Fruit fly (Drosophila melanogaster) whole organism, embryonic: Measurements from ENCODE around the gene Vps37B.

Experiments
- CG12219 ChIP-seq: fragments of 200-800 bp; sonication (Bioruptor generic); optimal IDR thresholded peaks from 3 replicates; lab custom pipeline; 2018; ENCODE audit warnings: missing biosample characterization, mild to moderate bottlenecking, missing genetic modification characterization
- ci ChIP-seq: fragments of 200-800 bp; sonication (Bioruptor generic); IDR thresholded peaks from 3 replicates; pipeline ENCODE4 v1.3.6; 2022; ENCODE audit warnings: missing biosample characterization, missing genetic modification characterization
- fd3F ChIP-seq: fragments of 200-800 bp; sonication (Bioruptor generic); optimal IDR thresholded peaks from 2 replicates; lab custom pipeline; 2018; ENCODE audit warnings: missing biosample characterization, mild to moderate bottlenecking, missing genetic modification characterization, moderate library complexity
- pum ChIP-seq: fragments of 200-800 bp; sonication (Bioruptor generic); optimal IDR thresholded peaks from 2 replicates; lab custom pipeline; 2016; ENCODE audit warnings: missing biosample characterization, missing genetic modification characterization
- ranshi ChIP-seq: fragments of 200-800 bp; sonication (Bioruptor generic); IDR thresholded peaks from 2 replicates; pipeline ENCODE4 v1.3.6; 2022; ENCODE audit warnings: missing biosample characterization, missing genetic modification characterization

DNA sequence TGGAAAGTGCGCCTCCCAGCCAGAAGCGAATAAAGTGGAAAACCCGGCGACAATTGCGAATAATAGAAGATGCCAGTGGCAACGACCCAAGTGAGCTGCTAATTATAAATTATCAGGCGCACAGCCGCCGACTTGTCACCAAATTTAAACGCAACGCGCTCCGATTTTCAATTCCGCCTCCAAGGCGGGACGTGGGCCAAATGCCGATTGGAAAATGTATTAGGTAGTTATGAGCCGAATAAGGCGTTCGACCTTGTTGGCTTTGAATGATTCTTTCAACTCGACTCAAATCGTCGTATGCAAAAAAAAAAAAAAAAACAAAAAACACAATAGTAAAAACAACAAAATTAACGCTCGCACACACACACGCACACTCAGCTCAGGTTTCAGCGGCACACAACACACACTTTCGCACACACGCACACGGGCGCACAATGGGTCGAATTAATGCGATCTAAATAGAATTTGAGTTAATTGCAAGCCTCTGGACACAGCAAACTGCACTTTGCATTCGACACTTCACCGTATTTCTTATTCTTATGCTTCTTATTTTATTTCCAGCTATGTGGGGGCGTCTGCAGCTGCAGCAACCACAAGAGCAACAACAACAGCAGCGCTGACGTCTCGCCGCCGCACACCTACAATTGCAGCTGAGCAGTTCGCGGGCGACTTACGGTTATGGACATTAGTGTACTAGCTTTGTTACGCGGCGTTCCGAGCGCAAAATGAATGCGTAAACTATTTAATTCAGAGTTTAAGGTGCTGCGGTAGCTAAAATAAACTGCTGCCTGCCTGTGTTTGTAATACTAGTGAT lies 5.6 kb downstream of the Vps37B start:
- TF ChIP-seq ci (GFP tag; lab: Robert Waterston, UW) = no peak
- no peak for TF ChIP-seq ranshi (GFP tag; lab: Robert Waterston, UW)
- TF ChIP-seq CG12219 = no peak
- no peak for TF ChIP-seq pum
- no peak for TF ChIP-seq fd3F (GFP tag; lab: Kevin White, UChicago)
